In the genomic region with DNA sequence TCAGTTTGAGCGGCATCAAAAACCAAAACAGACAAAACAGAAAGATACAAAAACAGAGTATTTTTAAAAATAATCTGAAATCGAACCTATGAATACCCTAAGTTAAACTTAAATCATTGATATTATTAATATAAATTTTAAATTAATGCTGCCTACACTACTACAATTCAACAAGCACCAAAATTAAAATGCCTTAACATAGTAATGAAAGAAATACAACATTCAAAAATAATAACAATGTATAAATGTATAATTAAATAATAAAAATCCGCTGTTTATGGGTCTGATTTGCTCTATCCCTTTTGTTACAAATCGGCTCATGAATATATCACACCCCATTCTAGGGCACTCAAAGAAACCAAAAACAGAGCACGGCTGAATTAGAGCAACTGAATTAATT, we compare ENCODE assay signal across 2 fruit fly cellular contexts.
TF ChIP-seq lines count a peak whose summit lies in the region.

No protein-coding gene starts in this region.

- no peak for TF ChIP-seq CTCF in whole organism, embryonic (GFP tag; optimal IDR thresholded peaks at IDR 0.05; lab: Kevin White, UChicago)

TF ChIP-seq in whole organism, embryonic, 481 proteins besides CTCF, POLR2A, EP300 and RAD21 (continues in another document):
- TF ChIP-seq nmo (GFP tag; optimal IDR thresholded peaks at IDR 0.05; lab: Kevin White, UChicago) (peak; percentile 24), Ssrp (tag; optimal IDR thresholded peaks at IDR 0.05; lab: Kevin White, UChicago) (peak; percentile 22), CG9437 (GFP tag; optimal IDR thresholded peaks at IDR 0.05; lab: Kevin White, UChicago) (peak; percentile 7), tio (GFP tag; optimal IDR thresholded peaks at IDR 0.05; lab: Kevin White, UChicago) (no peak), lmd (GFP tag; IDR thresholded peaks at IDR 0.05; lab: Robert Waterston, UW) (0 out of 2 replicates have a peak, but pooled peaks have one; percentile 21), CG3995 (GFP tag; optimal IDR thresholded peaks at IDR 0.05; lab: Kevin White, UChicago) (no peak), Blimp-1 (GFP tag; optimal IDR thresholded peaks at IDR 0.05; lab: Kevin White, UChicago) (peak; percentile 14), Hr51 (GFP tag; optimal IDR thresholded peaks at IDR 0.05; lab: Kevin White, UChicago) (peak in 1 of 2 experiments; percentile 48), gfzf (GFP tag; optimal IDR thresholded peaks at IDR 0.05; lab: Kevin White, UChicago) (no peak), CG12391 (tag; optimal IDR thresholded peaks at IDR 0.05; lab: Kevin White, UChicago) (peak; percentile 13), Dfd (GFP tag; optimal IDR thresholded peaks at IDR 0.05; lab: Kevin White, UChicago) (no peak), unpg (GFP tag; optimal IDR thresholded peaks at IDR 0.05; lab: Kevin White, UChicago) (peak; percentile 7), Rfx (GFP tag; IDR thresholded peaks at IDR 0.05; lab: Robert Waterston, UW) (0 out of 2 replicates have a peak, but pooled peaks have one; percentile 13), Xrp1 (GFP tag; IDR thresholded peaks at IDR 0.05; lab: Robert Waterston, UW) (peak; percentile 34; the same call in 1 of the 2 replicates), Xbp1 (GFP tag; optimal IDR thresholded peaks at IDR 0.05; lab: Kevin White, UChicago) (peak; percentile 6), gem (tag; optimal IDR thresholded peaks at IDR 0.05; lab: Kevin White, UChicago) (peak; percentile 44), grau (tag; optimal IDR thresholded peaks at IDR 0.05; lab: Kevin White, UChicago) (peak; percentile 25), Oli (tag; optimal IDR thresholded peaks at IDR 0.05; lab: Kevin White, UChicago) (peak; percentile 35), CG4854 (GFP tag; optimal IDR thresholded peaks at IDR 0.05; lab: Kevin White, UChicago) (no peak), CG1603 (tag; optimal IDR thresholded peaks at IDR 0.05; lab: Kevin White, UChicago) (no peak), Hr78 (GFP tag; optimal IDR thresholded peaks at IDR 0.05; lab: Kevin White, UChicago) (no peak), Sox102F (GFP tag; optimal IDR thresholded peaks at IDR 0.05; lab: Kevin White, UChicago) (peak; percentile 48), CG15269 (tag; optimal IDR thresholded peaks at IDR 0.05; lab: Kevin White, UChicago) (peak; percentile 46), CG2678 (tag; optimal IDR thresholded peaks at IDR 0.05; lab: Kevin White, UChicago) (peak; percentile 36), CG18262 (tag; optimal IDR thresholded peaks at IDR 0.05; lab: Kevin White, UChicago) (peak; percentile 30), CG17359 (tag; optimal IDR thresholded peaks at IDR 0.05; lab: Kevin White, UChicago) (no peak), CG11504 (tag; optimal IDR thresholded peaks at IDR 0.05; lab: Kevin White, UChicago) (peak; percentile 54), CG2712 (tag; optimal IDR thresholded peaks at IDR 0.05; lab: Kevin White, UChicago) (peak; percentile 37), D19B (GFP tag; optimal IDR thresholded peaks at IDR 0.05; lab: Kevin White, UChicago) (peak; percentile 13), CoRest (tag; optimal IDR thresholded peaks at IDR 0.05; lab: Kevin White, UChicago) (peak; percentile 18), CG30403 (GFP tag; optimal IDR thresholded peaks at IDR 0.05; lab: Kevin White, UChicago) (peak; percentile 11), CG13424 (tag; optimal IDR thresholded peaks at IDR 0.05; lab: Kevin White, UChicago) (peak; percentile 11), CG10979 (tag; optimal IDR thresholded peaks at IDR 0.05; lab: Kevin White, UChicago) (peak; percentile 15), phol (tag; optimal IDR thresholded peaks at IDR 0.05; lab: Kevin White, UChicago) (peak; percentile 2), bsh (GFP tag; optimal IDR thresholded peaks at IDR 0.05; lab: Kevin White, UChicago) (peak in 1 of 2 experiments; percentile 18), CG7839 (tag; optimal IDR thresholded peaks at IDR 0.05; lab: Kevin White, UChicago) (peak; percentile 12), NfI (GFP tag; optimal IDR thresholded peaks at IDR 0.05; lab: Kevin White, UChicago) (no peak), CG17361 (GFP tag; IDR thresholded peaks at IDR 0.05; lab: Robert Waterston, UW) (0 out of 3 replicates have a peak, but pooled peaks have one; percentile 34), CG31441 (GFP tag; IDR thresholded peaks at IDR 0.05; lab: Robert Waterston, UW) (peak; percentile 42; the same call in 1 of the 2 replicates), Med (GFP tag; lab: Kevin White, UChicago) (peak; percentile 38), hkb (optimal IDR thresholded peaks at IDR 0.05; lab: Kevin White, UChicago) (no peak), hkb (GFP tag; IDR thresholded peaks at IDR 0.05; lab: Robert Waterston, UW) (peak; percentile 38; the same call in 1 of the 2 replicates)

TF ChIP-seq in whole organism, prepupa, 60 proteins besides CTCF, POLR2A, EP300 and RAD21:
- no peak for TF ChIP-seq CG8632 (GFP tag; optimal IDR thresholded peaks at IDR 0.05; lab: Kevin White, UChicago)
- TF ChIP-seq Ets96B (tag; optimal IDR thresholded peaks at IDR 0.05; lab: Kevin White, UChicago) = no peak
- peak; percentile 30 for TF ChIP-seq Eip78C (GFP tag; lab: Kevin White, UChicago)
TF ChIP-seq in whole organism, prepupa: peak in this region for 1.
